Fruit fly (Drosophila melanogaster): ENCODE results near the gene LysS.

Gene LysS

dm6 chr3L:1195202-1195601, 32.3 kb upstream of the LysS start, which contains the start of gene LysX:
Gene LysX (minus strand): TSS chr3L:1195302.
- TF ChIP-seq Myc (optimal IDR thresholded peaks at IDR 0.05) (no peak), dmrt93B (GFP tag; optimal IDR thresholded peaks at IDR 0.05) (no peak), Hnf4 (GFP tag; optimal IDR thresholded peaks at IDR 0.05) (no peak), Jra (GFP tag; optimal IDR thresholded peaks at IDR 0.05) (no peak)

DNA sequence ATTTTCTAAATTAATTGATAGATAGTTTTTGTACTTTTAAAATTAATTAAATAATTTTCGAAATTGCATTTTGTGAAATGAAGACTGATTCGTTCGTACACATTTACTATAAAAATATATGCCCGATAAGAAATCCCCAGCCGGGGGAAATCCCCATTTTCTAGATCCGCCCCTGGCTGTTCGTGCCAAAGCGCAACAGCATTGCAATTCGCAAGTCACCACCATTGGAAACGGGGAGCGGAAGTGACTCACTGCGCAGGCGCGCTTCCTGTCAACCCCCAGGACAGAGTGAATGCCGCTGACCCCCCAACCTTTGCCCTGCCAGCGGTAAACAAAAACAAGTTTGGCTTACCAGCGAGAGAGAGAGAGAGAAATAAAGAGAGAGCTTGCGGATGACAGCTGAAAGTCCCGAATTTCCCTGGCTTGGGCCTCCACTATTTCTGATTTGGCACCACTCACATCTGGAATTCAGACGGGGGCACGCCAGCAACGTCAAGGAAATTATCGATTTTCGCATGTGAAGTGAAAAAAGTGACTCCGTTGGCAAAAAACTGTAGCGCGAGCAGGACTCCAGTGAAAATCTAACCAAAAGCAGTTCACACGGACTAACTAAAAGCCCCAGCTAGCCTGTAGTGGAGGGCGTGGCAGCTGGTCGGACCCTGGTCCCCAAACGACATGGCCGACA, 31.5 kb upstream of the LysS start, which contains the start of gene Aplip1:
Gene Aplip1, plus strand, starts transcription at position 450 of the 685 bp plus-strand sequence.
- no peak for TF ChIP-seq Rel (GFP tag; optimal IDR thresholded peaks at IDR 0.05)
- peak; percentile 72 for TF ChIP-seq Rel (tag; optimal IDR thresholded peaks at IDR 0.05)
- TF ChIP-seq foxo (GFP tag; optimal IDR thresholded peaks at IDR 0.05), result peak in 1 of 2 experiments; percentile 15
- no peak for TF ChIP-seq Abd-B (GFP tag; optimal IDR thresholded peaks at IDR 0.05)

DNA sequence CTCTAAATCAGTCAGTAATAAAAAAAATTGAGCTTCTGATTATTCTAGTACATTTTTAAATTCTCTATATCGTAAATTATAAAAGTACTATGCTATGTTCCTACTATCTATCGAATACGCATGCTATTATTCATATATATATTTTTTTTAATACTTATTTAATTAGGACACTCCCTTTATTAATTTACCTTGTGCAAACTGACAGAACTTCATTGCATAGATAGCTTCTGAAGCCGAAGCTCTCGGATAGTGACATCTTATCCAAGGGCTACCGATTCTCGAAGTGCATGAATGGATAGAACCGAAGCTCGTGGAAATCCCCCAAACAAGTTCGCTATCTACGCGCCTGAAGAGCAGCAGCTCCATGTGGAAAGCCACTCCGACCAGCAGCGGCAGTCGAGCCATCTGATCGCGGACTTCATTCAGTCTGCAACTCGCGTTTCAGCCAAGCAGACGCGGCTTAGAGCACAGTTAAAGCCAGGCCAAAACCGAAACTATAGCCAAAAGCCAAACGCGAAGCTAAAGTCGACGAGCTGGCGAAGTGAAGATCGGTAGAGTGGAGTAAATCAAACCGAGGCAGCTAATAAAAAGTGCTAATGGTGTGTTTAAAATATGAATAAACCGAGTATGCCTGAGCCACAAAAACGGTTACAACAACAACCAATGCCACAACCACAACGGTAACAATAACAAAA, 27.0 kb upstream of the LysS start, which contains the start of gene mwh:
Gene mwh, plus strand, starts transcription at position 430 of the 695 bp plus-strand sequence.
- TF ChIP-seq Rel (GFP tag; optimal IDR thresholded peaks at IDR 0.05) (no peak), Rel (tag; optimal IDR thresholded peaks at IDR 0.05) (no peak), ey (GFP tag; optimal IDR thresholded peaks at IDR 0.05) (no peak), N (GFP tag; optimal IDR thresholded peaks at IDR 0.05) (no peak), Myc (optimal IDR thresholded peaks at IDR 0.05) (no peak), CG9705 (GFP tag; optimal IDR thresholded peaks at IDR 0.05) (no peak), Hr83 (GFP tag; optimal IDR thresholded peaks at IDR 0.05; ENCODE audit: poor library complexity, severe bottlenecking) (no peak), HLH106 (tag; optimal IDR thresholded peaks at IDR 0.05) (no peak), tai (GFP tag; optimal IDR thresholded peaks at IDR 0.05) (no peak)

DNA sequence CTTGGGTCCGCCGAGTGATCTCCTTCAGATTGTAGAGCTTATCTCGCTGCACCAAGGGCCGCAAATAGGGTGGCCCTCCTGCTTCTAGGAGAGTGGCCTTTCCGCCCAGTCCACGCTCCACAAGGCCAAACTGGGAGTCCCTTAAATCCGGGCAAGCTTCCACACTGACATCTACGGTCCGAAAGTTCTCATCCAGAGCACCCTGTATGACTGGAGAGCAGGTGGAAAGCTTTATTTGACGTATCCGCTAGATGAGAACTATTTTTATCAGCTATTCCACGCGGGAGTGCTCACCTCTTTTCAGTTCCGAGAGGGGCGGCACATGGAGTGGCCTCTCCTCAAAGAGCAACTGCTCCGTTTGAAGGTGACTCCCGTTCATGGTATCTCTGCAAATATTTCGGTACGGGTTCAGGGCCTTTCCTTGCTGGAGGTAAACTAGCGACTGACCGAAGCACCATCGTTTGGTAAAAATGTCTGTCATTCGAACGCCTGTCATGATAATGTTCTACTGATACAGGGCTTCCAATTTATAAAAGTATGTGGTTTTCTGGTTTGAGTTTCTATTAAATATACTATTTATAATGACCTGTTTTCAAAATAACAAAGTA, 24.9 kb upstream of the LysS start, which contains the start of gene meep:
Gene meep, minus strand, starts transcription at position 449 of the 608 bp plus-strand sequence.
- TF ChIP-seq dl (GFP tag; optimal IDR thresholded peaks at IDR 0.05; ENCODE audit: insufficient read depth in 1 of 2, partially characterized antibody in 2 of 2) (no peak), Hnf4 (GFP tag; optimal IDR thresholded peaks at IDR 0.05) (no peak), ey (GFP tag; optimal IDR thresholded peaks at IDR 0.05) (no peak), br (GFP tag; optimal IDR thresholded peaks at IDR 0.05) (no peak), Dif (GFP tag; optimal IDR thresholded peaks at IDR 0.05; ENCODE audit: partially characterized antibody) (no peak), brk (GFP tag; optimal IDR thresholded peaks at IDR 0.05) (no peak), Hr78 (GFP tag; optimal IDR thresholded peaks at IDR 0.05) (no peak), CG32264 (GFP tag; optimal IDR thresholded peaks at IDR 0.05) (no peak), CrebA (GFP tag; optimal IDR thresholded peaks at IDR 0.05; ENCODE audit: borderline replicate concordance) (no peak), jim (GFP tag; optimal IDR thresholded peaks at IDR 0.05) (no peak), HLH106 (tag; optimal IDR thresholded peaks at IDR 0.05) (no peak), usp (GFP tag; optimal IDR thresholded peaks at IDR 0.05) (no peak), Dfd (GFP tag; optimal IDR thresholded peaks at IDR 0.05) (no peak)

DNA sequence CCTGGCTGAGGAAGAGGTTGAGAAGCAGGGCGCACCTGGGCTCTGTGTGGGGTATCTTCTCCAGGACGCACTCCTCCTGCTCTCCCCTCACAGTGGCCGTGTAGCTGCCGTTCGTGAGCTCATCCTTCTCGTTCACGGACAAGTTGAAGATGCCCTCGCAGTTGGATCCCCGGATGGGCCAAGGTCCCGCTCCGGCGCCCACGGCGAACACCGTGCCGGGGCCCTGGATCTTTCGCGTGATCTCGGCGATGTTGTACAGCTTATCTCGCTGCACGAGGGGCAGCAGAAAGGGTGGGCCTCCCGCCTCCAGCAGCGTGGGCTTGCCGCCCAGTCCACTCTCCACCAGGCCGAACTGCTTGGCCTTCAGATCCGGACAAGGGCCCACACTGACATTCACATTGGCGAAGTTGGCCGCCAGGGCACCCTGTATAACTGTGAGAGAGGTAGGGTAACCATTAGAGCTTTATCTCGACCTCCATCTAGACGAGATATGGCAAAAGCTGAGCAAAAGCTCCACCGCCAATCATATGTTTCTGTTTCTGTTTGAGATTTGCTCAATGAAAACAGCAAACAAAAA, 23.6 kb upstream of the LysS start:
- TF ChIP-seq brk (GFP tag; optimal IDR thresholded peaks at IDR 0.05), result no peak
- TF ChIP-seq h (GFP tag; optimal IDR thresholded peaks at IDR 0.05), result no peak
- TF ChIP-seq Dfd (GFP tag; optimal IDR thresholded peaks at IDR 0.05), result peak; percentile 97
- TF ChIP-seq sage (GFP tag; optimal IDR thresholded peaks at IDR 0.05), result no peak

Measured in whole organism, wandering third instar larva.